Worm (Caenorhabditis elegans): ENCODE data around the gene F02C12.1.

The F02C12.1 gene

DNA sequence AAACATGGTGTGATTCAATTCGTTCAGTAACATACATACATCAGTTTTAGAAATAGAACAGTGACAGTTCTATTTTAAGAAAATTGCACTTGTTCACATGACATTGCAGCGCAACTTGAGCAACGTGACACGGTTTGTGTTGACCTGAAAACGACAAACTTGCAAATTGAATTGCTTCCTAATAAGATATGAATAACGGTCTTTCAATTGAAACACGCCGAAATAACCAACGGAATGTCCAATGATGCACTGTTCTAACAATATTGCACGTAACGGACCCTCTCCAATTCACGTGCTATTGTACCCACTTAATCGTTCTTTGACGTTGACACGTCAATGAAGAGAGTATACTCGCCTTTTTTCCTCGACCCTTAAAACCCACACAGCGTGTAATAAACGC, 42.1 kb upstream of the F02C12.1 start:
- TF ChIP-seq elt-1 (tag; optimal IDR thresholded peaks at IDR 0.05; ENCODE audit: borderline replicate concordance, insufficient read depth) (no peak), nhr-2 (tag; optimal IDR thresholded peaks at IDR 0.05) (peak; percentile 17)

DNA sequence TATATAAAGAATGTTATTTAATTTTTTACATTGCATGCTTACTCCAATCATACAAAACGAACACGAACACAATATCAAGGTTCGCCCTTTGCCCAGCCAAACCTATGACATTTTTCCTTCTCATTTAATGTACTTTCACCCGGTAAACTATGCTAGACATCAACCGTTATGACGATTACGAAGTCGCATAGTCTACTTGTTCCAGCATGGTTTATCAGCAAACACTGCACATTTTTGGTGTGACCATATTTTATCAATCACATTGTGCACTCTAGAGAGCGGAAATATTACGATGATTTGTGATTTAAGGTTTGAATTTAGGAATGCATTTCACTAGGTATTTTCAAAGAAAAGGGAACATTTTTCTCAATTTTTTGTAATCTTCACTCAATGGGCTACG, 41.3 kb upstream of the F02C12.1 start:
- TF ChIP-seq M03D4.4 (tag; optimal IDR thresholded peaks at IDR 0.05) (no peak), lin-32 (GFP tag; optimal IDR thresholded peaks at IDR 0.05) (no peak)

DNA sequence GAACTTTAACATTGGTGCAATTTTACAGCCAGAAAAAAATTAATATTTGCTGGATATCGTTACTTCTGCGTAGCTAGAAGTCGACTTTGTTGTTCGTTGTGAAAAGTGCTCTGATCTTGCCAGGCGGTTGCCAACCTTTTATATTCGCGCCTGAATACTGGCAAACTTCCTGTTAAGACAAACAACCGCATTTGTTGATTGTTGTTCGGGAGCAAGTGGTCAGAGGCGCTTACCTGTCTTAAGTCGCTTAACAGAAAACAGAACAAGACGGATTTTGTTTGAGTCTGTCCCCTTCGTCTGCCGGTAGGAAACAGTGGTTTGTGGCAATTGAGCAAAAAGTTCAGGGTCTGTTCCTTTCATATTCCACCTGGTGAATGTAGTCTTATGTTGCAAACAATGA, 39.4 kb upstream of the F02C12.1 start, which contains the start of gene C49F8.15:
Gene C49F8.15 (minus strand): TSS at position 101 of the 400 bp plus-strand sequence.
- TF ChIP-seq nhr-28 (tag; optimal IDR thresholded peaks at IDR 0.05) (no peak), lin-32 (GFP tag; optimal IDR thresholded peaks at IDR 0.05) (no peak), unc-39 (tag; optimal IDR thresholded peaks at IDR 0.05) (no peak), sem-2 (GFP tag; optimal IDR thresholded peaks at IDR 0.05) (no peak), drap-1 (GFP tag; optimal IDR thresholded peaks at IDR 0.05) (no peak)

DNA sequence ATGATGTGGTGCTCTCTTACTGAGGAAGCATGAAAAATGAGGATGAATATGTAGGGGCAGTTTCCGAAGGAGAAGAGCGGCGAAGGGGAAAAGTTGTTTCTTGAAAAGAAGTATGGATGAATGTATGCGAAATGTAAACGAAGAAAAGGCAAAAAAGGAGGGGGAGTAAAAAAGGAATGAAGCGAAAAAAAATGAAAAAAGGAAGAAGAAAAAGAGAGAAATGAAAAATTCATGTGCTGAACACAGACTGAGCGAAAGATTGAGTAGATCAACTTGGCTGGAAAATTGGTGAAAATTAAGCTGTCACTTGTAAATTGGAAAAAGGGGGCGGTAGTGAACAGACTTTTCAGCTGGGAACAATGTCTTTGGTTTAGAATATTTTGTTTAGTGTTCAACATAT, 37.0 kb upstream of the F02C12.1 start, which contains the start of gene C49F8.1:
Gene C49F8.1 (minus strand): TSS at position 101 of the 400 bp plus-strand sequence.
- TF ChIP-seq blmp-1 (tag; optimal IDR thresholded peaks at IDR 0.05), result no peak
- TF ChIP-seq lsy-2 (tag; optimal IDR thresholded peaks at IDR 0.05), result no peak
- TF ChIP-seq unc-62 (GFP tag; optimal IDR thresholded peaks at IDR 0.05), result no peak
- TF ChIP-seq ceh-43 (GFP tag; optimal IDR thresholded peaks at IDR 0.05), result no peak
- TF ChIP-seq mep-1 (tag; optimal IDR thresholded peaks at IDR 0.05), result no peak
- no peak for TF ChIP-seq lin-32 (GFP tag; optimal IDR thresholded peaks at IDR 0.05)
- no peak for TF ChIP-seq zip-8 (tag; optimal IDR thresholded peaks at IDR 0.05)
- no peak for TF ChIP-seq flh-1 (GFP tag; optimal IDR thresholded peaks at IDR 0.05)
- no peak for TF ChIP-seq elt-1 (tag; optimal IDR thresholded peaks at IDR 0.05; ENCODE audit: borderline replicate concordance, insufficient read depth)
- no peak for TF ChIP-seq M03D4.4 (tag; optimal IDR thresholded peaks at IDR 0.05)
- TF ChIP-seq tbx-8 (GFP tag; optimal IDR thresholded peaks at IDR 0.05), result no peak
- no peak for TF ChIP-seq mab-5 (tag; optimal IDR thresholded peaks at IDR 0.05)
- TF ChIP-seq bed-3 (GFP tag; optimal IDR thresholded peaks at IDR 0.05), result no peak
- TF ChIP-seq pha-4 (tag; optimal IDR thresholded peaks at IDR 0.05), result no peak
- no peak for TF ChIP-seq unc-120 (tag; optimal IDR thresholded peaks at IDR 0.05; ENCODE audit: poor library complexity, severe bottlenecking)
- no peak for TF ChIP-seq hlh-1 (tag; optimal IDR thresholded peaks at IDR 0.05)
- TF ChIP-seq lin-13 (tag; optimal IDR thresholded peaks at IDR 0.05), result no peak

DNA sequence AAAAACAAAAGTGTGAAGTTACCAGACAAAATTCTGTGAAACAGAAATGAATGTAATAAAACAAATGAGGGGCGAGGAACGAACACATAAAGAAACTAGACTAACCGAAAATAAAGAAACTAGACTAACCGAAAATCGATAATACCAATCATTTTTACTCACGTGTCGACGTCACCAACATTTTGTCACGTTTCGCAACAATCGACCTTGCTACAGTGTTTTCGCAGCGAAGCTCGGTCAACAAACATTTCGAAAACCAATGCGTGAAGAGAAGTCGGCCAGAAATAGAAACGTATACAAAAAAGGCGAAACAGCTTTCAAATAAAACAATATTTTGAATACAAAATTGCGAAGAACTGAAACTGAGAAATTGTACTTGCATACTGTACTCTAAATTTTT, 34.9 kb upstream of the F02C12.1 start:
- TF ChIP-seq ceh-83 (GFP tag; optimal IDR thresholded peaks at IDR 0.05) (no peak), drap-1 (GFP tag; optimal IDR thresholded peaks at IDR 0.05) (no peak), blmp-1 (tag; optimal IDR thresholded peaks at IDR 0.05) (no peak), nhr-237 (tag; optimal IDR thresholded peaks at IDR 0.05) (no peak), bed-3 (GFP tag; optimal IDR thresholded peaks at IDR 0.05) (no peak), mls-2 (tag; optimal IDR thresholded peaks at IDR 0.05) (no peak), elt-3 (tag; optimal IDR thresholded peaks at IDR 0.05) (no peak), unc-62 (GFP tag; optimal IDR thresholded peaks at IDR 0.05) (no peak), lin-13 (tag; optimal IDR thresholded peaks at IDR 0.05) (no peak), nhr-12 (tag; optimal IDR thresholded peaks at IDR 0.05) (no peak), nhr-76 (tag; optimal IDR thresholded peaks at IDR 0.05) (no peak), nhr-2 (tag; optimal IDR thresholded peaks at IDR 0.05) (no peak)

DNA sequence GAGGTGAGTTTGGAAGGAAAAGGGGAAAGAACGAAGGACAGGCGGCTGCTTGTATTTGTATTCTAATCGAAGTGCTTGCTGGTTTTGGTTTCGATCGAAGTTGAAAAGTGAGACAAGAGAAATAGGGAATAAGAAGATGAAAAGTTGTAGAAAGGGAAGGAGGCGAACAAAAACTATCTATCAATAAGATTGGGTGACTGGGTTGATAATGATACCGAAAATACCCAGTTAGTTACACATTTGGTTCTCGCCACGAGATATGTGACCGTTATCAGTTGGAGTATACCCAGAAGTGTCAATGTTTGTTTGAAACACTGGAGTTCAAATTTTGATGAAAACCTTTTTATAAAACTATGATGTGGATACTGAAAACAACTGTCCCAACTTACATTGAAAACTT, 33.6 kb upstream of the F02C12.1 start:
- TF ChIP-seq elt-3 (tag; optimal IDR thresholded peaks at IDR 0.05) (no peak), flh-1 (GFP tag; optimal IDR thresholded peaks at IDR 0.05) (no peak), M03D4.4 (tag; optimal IDR thresholded peaks at IDR 0.05) (no peak), sptf-1 (tag; optimal IDR thresholded peaks at IDR 0.05) (no peak), tbx-8 (GFP tag; optimal IDR thresholded peaks at IDR 0.05) (no peak), elt-1 (tag; optimal IDR thresholded peaks at IDR 0.05; ENCODE audit: borderline replicate concordance, insufficient read depth) (no peak), hlh-1 (tag; optimal IDR thresholded peaks at IDR 0.05) (no peak), blmp-1 (tag; optimal IDR thresholded peaks at IDR 0.05) (no peak), cnd-1 (tag; optimal IDR thresholded peaks at IDR 0.05) (no peak), lin-13 (tag; optimal IDR thresholded peaks at IDR 0.05) (no peak), unc-120 (tag; optimal IDR thresholded peaks at IDR 0.05; ENCODE audit: poor library complexity, severe bottlenecking) (no peak), ceh-83 (GFP tag; optimal IDR thresholded peaks at IDR 0.05) (no peak), nhr-28 (tag; optimal IDR thresholded peaks at IDR 0.05) (no peak), unc-62 (GFP tag; optimal IDR thresholded peaks at IDR 0.05) (no peak), sem-2 (GFP tag; optimal IDR thresholded peaks at IDR 0.05) (no peak), ceh-39 (tag; optimal IDR thresholded peaks at IDR 0.05) (no peak)
